Worm (Caenorhabditis elegans) whole organism, L2 larva: ENCODE data around the gene frm-8.

Experiments used
- C34F6.9 ChIP-seq: fragments of 150-350 bp; optimal IDR thresholded peaks from 2 replicates; lab custom pipeline; 2014; ENCODE audit warnings: missing biosample characterization, missing genetic modification characterization
- R02D3.7 ChIP-seq: fragments of 150-350 bp; optimal IDR thresholded peaks from 2 replicates; lab custom pipeline; 2014; ENCODE audit warnings: missing biosample characterization, missing genetic modification characterization
- Y55F3AM.14 ChIP-seq: fragments of 200-800 bp; sonication (Bioruptor generic); optimal IDR thresholded peaks from 2 replicates; lab custom pipeline; 2018; ENCODE audit warnings: mild to moderate bottlenecking, missing genetic modification characterization, missing compliant biosample characterization
- alr-1 ChIP-seq: fragments of 150-350 bp; optimal IDR thresholded peaks from 2 replicates; lab custom pipeline; 2014; ENCODE audit warnings: missing biosample characterization, missing genetic modification characterization
- ama-1 ChIP-seq: fragments of 150-350 bp; optimal IDR thresholded peaks from 2 replicates; lab custom pipeline; 2018; ENCODE audit warnings: inconsistent platforms
- blmp-1 ChIP-seq: sonication (generic microtip); optimal IDR thresholded peaks from 2 replicates; lab custom pipeline; 2017; ENCODE audit warnings: missing genetic modification characterization, mild to moderate bottlenecking, missing compliant biosample characterization, antibody characterized with exemption, moderate library complexity; ENCODE audit not compliant: insufficient read depth
- ceh-16 ChIP-seq: fragments of 150-350 bp; optimal IDR thresholded peaks from 2 replicates; lab custom pipeline; 2014; ENCODE audit warnings: missing biosample characterization, missing genetic modification characterization
- ceh-82 ChIP-seq: fragments of 150-350 bp; optimal IDR thresholded peaks from 2 replicates; lab custom pipeline; 2014; ENCODE audit warnings: missing biosample characterization, missing genetic modification characterization
- crh-2 ChIP-seq: sonication (generic microtip); optimal IDR thresholded peaks from 2 replicates; lab custom pipeline; 2017; ENCODE audit warnings: missing biosample characterization, missing genetic modification characterization
- dmd-4 ChIP-seq: sonication (generic microtip); optimal IDR thresholded peaks from 2 replicates; lab custom pipeline; 2017; ENCODE audit warnings: missing biosample characterization, missing genetic modification characterization
- egl-27 ChIP-seq: sonication (generic microtip); optimal IDR thresholded peaks from 3 replicates; lab custom pipeline; 2017; ENCODE audit warnings: missing biosample characterization, missing genetic modification reagents, missing genetic modification characterization
- elt-1 ChIP-seq: fragments of 150-350 bp; optimal IDR thresholded peaks from 2 replicates; lab custom pipeline; 2014; ENCODE audit warnings: missing biosample characterization, missing genetic modification characterization
- fos-1 ChIP-seq: fragments of 150-350 bp; optimal IDR thresholded peaks from 2 replicates; lab custom pipeline; 2014; ENCODE audit warnings: missing biosample characterization, missing genetic modification characterization
- gmeb-1 ChIP-seq: fragments of 150-350 bp; optimal IDR thresholded peaks from 2 replicates; lab custom pipeline; 2014; ENCODE audit warnings: missing biosample characterization, missing genetic modification characterization
- lin-13 ChIP-seq: fragments of 150-350 bp; optimal IDR thresholded peaks from 2 replicates; lab custom pipeline; 2014; ENCODE audit warnings: missing biosample characterization, missing genetic modification reagents, missing genetic modification characterization
- lsy-2 ChIP-seq, 2 experiments: fragments of 150-350 bp in 1 of 2; sonication (generic microtip) in 1 of 2; optimal IDR thresholded peaks; 2 replicates each; lab custom pipeline; 2014 to 2017; ENCODE audit warnings: missing biosample characterization in 2 of 2, missing genetic modification characterization in 2 of 2
- mbf-1 ChIP-seq: sonication (generic microtip); optimal IDR thresholded peaks from 2 replicates; lab custom pipeline; 2017; ENCODE audit warnings: missing biosample characterization, missing genetic modification characterization
- mdl-1 ChIP-seq, 2 experiments: fragments of 150-350 bp in 1 of 2; sonication (generic microtip) in 1 of 2; optimal IDR thresholded peaks; 2 replicates each; lab custom pipeline; 2017; ENCODE audit warnings: missing biosample characterization in 2 of 2, missing genetic modification characterization in 2 of 2
- nhr-10 ChIP-seq: sonication (generic microtip); optimal IDR thresholded peaks from 2 replicates; lab custom pipeline; 2017; ENCODE audit warnings: missing biosample characterization, missing genetic modification characterization
- nhr-12 ChIP-seq: fragments of 150-350 bp; optimal IDR thresholded peaks from 2 replicates; lab custom pipeline; 2014; ENCODE audit warnings: missing biosample characterization, missing genetic modification characterization
- nhr-129 ChIP-seq: fragments of 150-350 bp; optimal IDR thresholded peaks from 2 replicates; lab custom pipeline; 2014; ENCODE audit warnings: missing biosample characterization, missing genetic modification characterization
- nhr-23 ChIP-seq: fragments of 150-350 bp; optimal IDR thresholded peaks from 2 replicates; lab custom pipeline; 2014; ENCODE audit warnings: missing biosample characterization, missing genetic modification reagents, missing genetic modification characterization
- nhr-25 ChIP-seq: fragments of 150-350 bp; sonication (generic microtip); optimal IDR thresholded peaks from 3 replicates; lab custom pipeline; 2014; ENCODE audit warnings: missing biosample characterization, missing genetic modification characterization
- nhr-6 ChIP-seq: fragments of 150-350 bp; optimal IDR thresholded peaks from 2 replicates; lab custom pipeline; 2014; ENCODE audit warnings: missing biosample characterization, missing genetic modification characterization
- peb-1 ChIP-seq: fragments of 150-350 bp; optimal IDR thresholded peaks from 2 replicates; lab custom pipeline; 2014; ENCODE audit warnings: missing biosample characterization, missing genetic modification characterization
- skn-1 ChIP-seq: sonication (generic microtip); optimal IDR thresholded peaks from 2 replicates; lab custom pipeline; 2017; ENCODE audit warnings: missing biosample characterization, missing genetic modification characterization
- sma-9 ChIP-seq, 2 experiments: fragments of 150-350 bp in 1 of 2; sonication (generic microtip) in 1 of 2; optimal IDR thresholded peaks; 2 replicates each; lab custom pipeline; 2014 to 2016; ENCODE audit warnings: missing genetic modification characterization in 2 of 2, mild to moderate bottlenecking in 1 of 2, missing biosample characterization in 1 of 2, missing compliant biosample characterization in 1 of 2, missing genetic modification reagents in 1 of 2, moderate library complexity in 1 of 2
- snpc-4 ChIP-seq: fragments of 150-350 bp; optimal IDR thresholded peaks from 2 replicates; lab custom pipeline; 2014; ENCODE audit warnings: missing biosample characterization, missing genetic modification characterization
- unc-39 ChIP-seq: fragments of 150-350 bp; optimal IDR thresholded peaks from 2 replicates; lab custom pipeline; 2014; ENCODE audit warnings: missing biosample characterization, missing genetic modification characterization
- unc-55 ChIP-seq: fragments of 150-350 bp; sonication (generic microtip); optimal IDR thresholded peaks from 3 replicates; lab custom pipeline; 2014; ENCODE audit warnings: missing biosample characterization, missing genetic modification reagents, missing genetic modification characterization
- ztf-1 ChIP-seq: fragments of 200-800 bp; sonication (Bioruptor generic); conservative IDR thresholded peaks from 2 replicates; pipeline ENCODE4 v1.3.6; 2022; ENCODE audit warnings: missing genetic modification characterization, missing compliant biosample characterization

frm-8 gene

DNA sequence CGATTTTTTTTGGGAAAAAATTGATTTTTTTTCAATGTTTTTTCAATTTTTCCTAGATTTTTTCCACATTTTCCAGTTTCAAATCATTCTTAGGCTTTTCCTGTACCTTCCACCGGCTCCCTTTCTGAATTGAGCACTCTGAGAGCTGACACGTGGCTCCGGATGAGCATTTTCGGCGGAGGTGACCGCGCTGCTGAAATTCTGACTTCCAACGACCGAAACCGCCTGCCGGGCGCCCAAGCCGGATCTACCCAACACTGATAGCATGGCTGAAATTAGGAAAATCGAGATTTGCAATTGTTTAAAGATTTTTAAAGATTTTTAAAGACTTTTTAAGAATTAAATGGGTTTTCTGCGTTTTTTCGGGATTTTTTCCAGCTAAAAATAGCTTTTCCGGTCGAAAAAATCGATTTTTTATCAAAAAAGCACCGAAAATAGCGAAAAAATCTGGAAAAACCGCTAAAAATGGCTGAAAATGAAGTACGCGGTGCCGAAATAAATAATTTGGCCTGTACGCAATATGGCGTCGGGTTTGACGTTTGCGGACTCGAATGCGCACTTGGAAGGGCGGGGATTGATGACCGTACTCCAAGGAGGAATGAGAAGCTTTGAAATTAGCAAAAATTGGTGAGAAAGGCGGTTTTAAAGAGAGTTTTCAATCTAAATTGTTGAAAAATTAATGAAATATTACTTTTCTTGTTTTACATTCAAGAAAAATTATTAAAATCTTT lies 29.5 kb upstream of the frm-8 start, which contains the start of gene nduf-9:
TSS of gene nduf-9 (minus strand) at position 269 of the 731 bp plus-strand sequence.
- TF ChIP-seq nhr-129 (tag; lab: Kevin White, UChicago) = peak; percentile 30
- no peak for TF ChIP-seq ama-1 (lab: Kevin White, UChicago)
- TF ChIP-seq C34F6.9 (tag; lab: Kevin White, UChicago) = peak; percentile 55
- no peak for TF ChIP-seq nhr-23
- TF ChIP-seq blmp-1 (tag; lab: Kevin White, UChicago) = no peak
- peak; percentile 13 for TF ChIP-seq unc-55 (GFP tag; lab: Kevin White, UChicago)
- peak; percentile 40 for TF ChIP-seq lin-13
- TF ChIP-seq nhr-12 = no peak
- TF ChIP-seq lsy-2 (tag; optimal IDR thresholded peaks at IDR 0.05; lab: Kevin White, UChicago) = peak; percentile 84 to 96
- TF ChIP-seq gmeb-1 = peak; percentile 16

DNA sequence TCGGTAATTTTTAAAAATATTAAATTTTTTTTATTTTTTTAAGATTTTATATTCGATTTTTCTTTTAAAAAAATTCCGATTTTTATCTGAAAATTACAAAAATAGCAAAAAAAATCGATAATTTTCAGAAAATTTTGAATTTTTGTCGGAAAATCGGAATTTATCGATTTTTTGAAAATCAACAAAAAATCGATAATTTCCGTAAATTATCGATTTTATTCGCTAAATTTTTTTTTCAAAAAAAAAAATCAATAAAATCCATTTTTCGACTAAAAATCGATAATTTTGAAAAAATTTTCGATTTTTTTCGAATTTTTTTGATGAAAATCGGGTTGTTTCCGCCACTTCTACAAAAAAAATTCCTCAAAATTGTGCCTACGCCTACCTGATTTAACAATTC lies 23.4 kb upstream of the frm-8 start:
- TF ChIP-seq dmd-4 (no peak), nhr-25 (no peak), sma-9 (GFP tag; optimal IDR thresholded peaks at IDR 0.05; lab: Kevin White, UChicago) (no peak), sma-9 (tag; optimal IDR thresholded peaks at IDR 0.05; lab: Kevin White, UChicago) (no peak), peb-1 (tag; lab: Kevin White, UChicago) (no peak), unc-39 (tag; lab: Kevin White, UChicago) (no peak), Y55F3AM.14 (GFP tag; lab: Kevin White, UChicago) (no peak), egl-27 (tag; lab: Kevin White, UChicago) (no peak)

DNA sequence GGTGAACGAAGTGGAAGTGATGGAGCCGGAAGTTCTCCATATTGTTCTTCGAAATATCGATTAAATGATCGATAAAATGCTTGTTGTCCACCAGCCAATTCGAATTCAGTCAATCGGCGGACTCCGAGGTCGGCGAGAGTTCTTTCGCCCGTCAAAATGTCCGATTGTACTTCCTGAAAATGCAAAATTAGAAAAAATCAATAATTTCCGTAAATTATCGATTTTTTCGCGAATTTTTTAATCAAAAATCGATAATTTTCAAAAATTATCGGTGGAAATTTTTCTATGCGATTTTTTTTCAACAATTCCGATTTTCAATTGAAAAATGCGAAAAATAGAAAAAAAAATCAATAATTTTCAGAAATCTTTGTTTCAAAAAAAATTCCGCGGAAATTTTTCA lies 23.0 kb upstream of the frm-8 start:
- no peak for TF ChIP-seq egl-27 (tag; lab: Kevin White, UChicago)
- no peak for TF ChIP-seq lin-13
- no peak for TF ChIP-seq fos-1 (tag; lab: Kevin White, UChicago)
- TF ChIP-seq blmp-1 (tag; lab: Kevin White, UChicago) = no peak
- TF ChIP-seq elt-1 (tag; lab: Kevin White, UChicago) = no peak
- no peak for TF ChIP-seq ztf-1 (GFP tag; lab: Robert Waterston, UW)
- no peak for TF ChIP-seq nhr-129 (tag; lab: Kevin White, UChicago)
- no peak for TF ChIP-seq skn-1 (tag; lab: Kevin White, UChicago)
- TF ChIP-seq nhr-25 = no peak
- TF ChIP-seq alr-1 = no peak
- TF ChIP-seq nhr-23 = no peak
- TF ChIP-seq, all 48 proteins: peak for 0

DNA sequence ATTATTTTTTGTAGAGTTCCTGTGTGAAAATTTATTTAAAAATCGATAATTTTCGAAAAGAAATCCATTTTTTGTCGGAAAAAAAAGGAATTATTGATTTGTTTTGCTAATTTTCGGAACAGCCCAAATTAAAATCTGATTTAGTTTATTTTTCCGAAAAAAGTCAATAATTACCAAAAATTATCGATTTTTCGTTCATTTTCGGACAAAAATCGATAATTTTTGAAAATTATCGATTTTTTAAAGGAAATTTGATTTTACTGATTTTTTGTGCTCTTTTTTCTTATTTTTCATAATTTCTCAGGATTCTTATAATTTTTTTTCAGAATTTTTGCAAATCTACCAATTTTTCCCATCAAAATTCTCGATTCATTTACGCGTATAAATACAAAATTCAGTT lies 22.4 kb upstream of the frm-8 start:
- TF ChIP-seq mdl-1 (tag; optimal IDR thresholded peaks at IDR 0.05; lab: Kevin White, UChicago) (no peak), C34F6.9 (tag; lab: Kevin White, UChicago) (no peak), ztf-1 (GFP tag; lab: Robert Waterston, UW) (no peak), elt-1 (tag; lab: Kevin White, UChicago) (no peak), R02D3.7 (tag; lab: Kevin White, UChicago) (no peak), peb-1 (tag; lab: Kevin White, UChicago) (no peak), nhr-25 (no peak), crh-2 (tag; lab: Kevin White, UChicago) (no peak), Y55F3AM.14 (GFP tag; lab: Kevin White, UChicago) (no peak), mbf-1 (tag; lab: Kevin White, UChicago) (no peak), alr-1 (no peak), lsy-2 (tag; optimal IDR thresholded peaks at IDR 0.05; lab: Kevin White, UChicago) (no peak), sma-9 (GFP tag; optimal IDR thresholded peaks at IDR 0.05; lab: Kevin White, UChicago) (no peak), sma-9 (tag; optimal IDR thresholded peaks at IDR 0.05; lab: Kevin White, UChicago) (no peak), fos-1 (tag; lab: Kevin White, UChicago) (no peak), nhr-10 (tag; lab: Kevin White, UChicago) (no peak), egl-27 (tag; lab: Kevin White, UChicago) (no peak), lin-13 (no peak), ceh-16 (tag; lab: Kevin White, UChicago) (no peak), gmeb-1 (no peak)

DNA sequence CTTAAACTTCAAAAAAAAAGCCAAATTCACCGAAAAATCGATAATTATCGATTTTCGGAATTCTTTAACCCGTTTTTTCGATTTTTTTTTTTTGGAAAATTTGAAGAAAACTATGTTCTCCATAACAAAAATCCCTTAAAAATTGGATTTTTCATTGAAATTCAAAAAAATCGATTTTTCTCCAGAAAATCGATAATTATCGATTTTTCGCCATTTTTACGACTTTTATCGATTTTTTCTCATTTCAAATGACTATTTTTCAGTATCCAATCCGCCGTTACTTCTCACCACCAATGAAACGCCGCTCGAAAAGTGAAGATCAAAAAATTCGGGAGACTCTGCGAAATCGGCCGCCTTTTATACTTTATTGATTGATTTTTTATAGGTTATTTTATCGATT lies 21.9 kb upstream of the frm-8 start:
- TF ChIP-seq nhr-129 (tag; lab: Kevin White, UChicago) = no peak
- no peak for TF ChIP-seq unc-55 (GFP tag; lab: Kevin White, UChicago)
- no peak for TF ChIP-seq nhr-23
- TF ChIP-seq mbf-1 (tag; lab: Kevin White, UChicago) = no peak
- TF ChIP-seq snpc-4 (tag; lab: Kevin White, UChicago) = no peak
- TF ChIP-seq ceh-82 (tag; lab: Kevin White, UChicago) = no peak
- TF ChIP-seq egl-27 (tag; lab: Kevin White, UChicago) = no peak
- no peak for TF ChIP-seq nhr-6 (tag; lab: Kevin White, UChicago)
